Fruit fly (Drosophila melanogaster) whole organism, embryonic: Measurements from ENCODE around the gene clumsy.

Experiments
- Atf-2 ChIP-seq: fragments of 200-800 bp; sonication (Bioruptor generic); optimal IDR thresholded peaks from 2 replicates; lab custom pipeline; 2016; ENCODE audit warnings: missing biosample characterization, missing genetic modification characterization
- Atf3 ChIP-seq: fragments of 200-800 bp; sonication (Bioruptor generic); optimal IDR thresholded peaks from 3 replicates; lab custom pipeline; 2016; ENCODE audit warnings: missing biosample characterization, missing genetic modification characterization
- Awh ChIP-seq: fragments of 200-800 bp; sonication (Bioruptor generic); IDR thresholded peaks from 2 replicates; pipeline ENCODE4, ENCODE4 v1.3.6; 2022; ENCODE audit warnings: missing biosample characterization, missing genetic modification characterization
- Bdp1 ChIP-seq: fragments of 200-800 bp; sonication (Bioruptor generic); optimal IDR thresholded peaks from 3 replicates; lab custom pipeline; 2016; ENCODE audit warnings: missing biosample characterization, missing genetic modification characterization
- Bteb2 ChIP-seq: fragments of 200-800 bp; sonication (Bioruptor generic); optimal IDR thresholded peaks from 2 replicates; lab custom pipeline; 2016; ENCODE audit warnings: missing biosample characterization, missing genetic modification characterization
- CG10543 ChIP-seq: fragments of 200-800 bp; sonication (Bioruptor generic); optimal IDR thresholded peaks from 3 replicates; lab custom pipeline; 2017; ENCODE audit warnings: missing biosample characterization, mild to moderate bottlenecking, missing genetic modification characterization, moderate library complexity
- CG11093 ChIP-seq: fragments of 200-800 bp; sonication (Bioruptor generic); IDR thresholded peaks from 3 replicates; pipeline ENCODE4 v1.3.6; 2022; ENCODE audit warnings: missing biosample characterization, missing genetic modification characterization
- CG15011 ChIP-seq: fragments of 200-800 bp; sonication (Bioruptor generic); optimal IDR thresholded peaks from 3 replicates; lab custom pipeline; 2018; ENCODE audit warnings: missing biosample characterization, mild to moderate bottlenecking, missing genetic modification characterization
- CG1647 ChIP-seq: fragments of 200-800 bp; sonication (Bioruptor generic); optimal IDR thresholded peaks from 3 replicates; lab custom pipeline; 2016; ENCODE audit warnings: missing biosample characterization, missing genetic modification characterization
- CG16813 ChIP-seq: fragments of 200-800 bp; sonication (Bioruptor generic); IDR thresholded peaks from 3 replicates; pipeline ENCODE4 v1.3.6; 2022; ENCODE audit warnings: missing biosample characterization, missing genetic modification characterization; ENCODE audit not compliant: partially characterized antibody
- CG16863 ChIP-seq: fragments of 200-800 bp; sonication (Bioruptor generic); optimal IDR thresholded peaks from 3 replicates; lab custom pipeline; 2016; ENCODE audit warnings: missing biosample characterization, missing genetic modification characterization
- CG17328 ChIP-seq: fragments of 200-800 bp; sonication (Bioruptor generic); IDR thresholded peaks from 2 replicates; pipeline ENCODE4 v1.3.6; 2022; ENCODE audit warnings: missing biosample characterization, missing genetic modification characterization
- CG17361 ChIP-seq: fragments of 200-800 bp; sonication (Bioruptor generic); IDR thresholded peaks from 3 replicates; pipeline ENCODE4 v1.3.6; 2022; ENCODE audit warnings: missing biosample characterization, missing genetic modification characterization
- CG17385 ChIP-seq: fragments of 200-800 bp; sonication (Bioruptor generic); optimal IDR thresholded peaks from 3 replicates; lab custom pipeline; 2018; ENCODE audit warnings: missing biosample characterization, mild to moderate bottlenecking, missing genetic modification characterization
- CG31441 ChIP-seq: fragments of 200-800 bp; sonication (Bioruptor generic); IDR thresholded peaks from 2 replicates; pipeline ENCODE4 v1.3.6; 2022; ENCODE audit warnings: missing biosample characterization, missing genetic modification characterization
- CG3407 ChIP-seq: fragments of 200-800 bp; sonication (Bioruptor generic); optimal IDR thresholded peaks from 2 replicates; lab custom pipeline; 2018; ENCODE audit warnings: missing biosample characterization, mild to moderate bottlenecking, missing genetic modification characterization
- CG4730 ChIP-seq: fragments of 200-800 bp; sonication (Bioruptor generic); IDR thresholded peaks from 2 replicates; pipeline ENCODE4 v1.3.6; 2022; ENCODE audit warnings: missing biosample characterization, missing genetic modification characterization
- CG5180 ChIP-seq: fragments of 200-800 bp; sonication (Bioruptor generic); optimal IDR thresholded peaks from 3 replicates; lab custom pipeline; 2017; ENCODE audit warnings: missing biosample characterization, missing genetic modification characterization, mild to moderate bottlenecking, moderate library complexity, missing genetic modification reagents
- CG7271 ChIP-seq: fragments of 200-800 bp; sonication (Bioruptor generic); optimal IDR thresholded peaks from 2 replicates; lab custom pipeline; 2018; ENCODE audit warnings: missing biosample characterization, mild to moderate bottlenecking, missing genetic modification characterization, moderate library complexity
- CG9797 ChIP-seq: fragments of 200-800 bp; sonication (Bioruptor generic); optimal IDR thresholded peaks from 3 replicates; lab custom pipeline; 2018; ENCODE audit warnings: missing biosample characterization, mild to moderate bottlenecking, missing genetic modification characterization
- CHES-1-like ChIP-seq: fragments of 200-800 bp; sonication (Bioruptor generic); optimal IDR thresholded peaks from 2 replicates; lab custom pipeline; 2016; ENCODE audit warnings: missing biosample characterization, missing genetic modification characterization
- E2f1 ChIP-seq: fragments of 200-800 bp; sonication (Bioruptor generic); IDR thresholded peaks from 2 replicates; pipeline ENCODE4 v1.3.6; 2022; ENCODE audit warnings: missing biosample characterization, missing genetic modification characterization
- Eip74EF ChIP-seq, 2 experiments: fragments of 200-800 bp in 1 of 2; fragments of >200 bp in 1 of 2; sonication (Bioruptor generic) in 1 of 2; optimal IDR thresholded peaks; 2 replicates each; lab custom pipeline; 2017 to 2019; ENCODE audit warnings: missing biosample characterization in 2 of 2, missing genetic modification characterization in 2 of 2, mild to moderate bottlenecking in 1 of 2, moderate library complexity in 1 of 2
- Jarid2 ChIP-seq: fragments of 200-800 bp; sonication (Bioruptor generic); optimal IDR thresholded peaks from 3 replicates; lab custom pipeline; 2017; ENCODE audit warnings: mild to moderate bottlenecking, missing biosample characterization, missing genetic modification reagents, missing genetic modification characterization
- MBD-R2 ChIP-seq: fragments of 200-800 bp; sonication (Bioruptor generic); IDR thresholded peaks from 2 replicates; pipeline ENCODE4 v1.3.6; 2022; ENCODE audit warnings: missing biosample characterization, missing genetic modification characterization
- MESR4 ChIP-seq: fragments of 200-800 bp; sonication (Bioruptor generic); optimal IDR thresholded peaks from 2 replicates; lab custom pipeline; 2018; ENCODE audit warnings: missing biosample characterization, mild to moderate bottlenecking, missing genetic modification characterization, moderate library complexity
- Mad ChIP-seq: fragments of 200-800 bp; sonication (Bioruptor generic); optimal IDR thresholded peaks from 2 replicates; lab custom pipeline; 2016; ENCODE audit warnings: missing biosample characterization, missing genetic modification characterization
- Med ChIP-seq: fragments of 200-800 bp; sonication (Bioruptor generic); peaks from one replicate; lab custom pipeline; 2016; ENCODE audit warnings: missing biosample characterization, missing genetic modification characterization, mild to moderate bottlenecking, inconsistent platforms, moderate library complexity
- NK7.1 ChIP-seq: fragments of 200-800 bp; sonication (Bioruptor generic); optimal IDR thresholded peaks from 3 replicates; lab custom pipeline; 2016; ENCODE audit warnings: missing biosample characterization, missing genetic modification characterization
- Ptx1 ChIP-seq: fragments of 200-800 bp; sonication (Bioruptor generic); IDR thresholded peaks from 2 replicates; pipeline ENCODE4 v1.3.6; 2022; ENCODE audit warnings: missing biosample characterization, missing genetic modification characterization
- aop ChIP-seq: fragments of 200-800 bp; sonication (Bioruptor generic); IDR thresholded peaks from 2 replicates; pipeline ENCODE4 v1.3.6; 2022; ENCODE audit warnings: missing biosample characterization, missing genetic modification characterization
- caup ChIP-seq: fragments of 200-800 bp; sonication (Bioruptor generic); optimal IDR thresholded peaks from 3 replicates; lab custom pipeline; 2017; ENCODE audit warnings: missing biosample characterization, mild to moderate bottlenecking, missing genetic modification characterization, moderate library complexity; ENCODE audit not compliant: severe bottlenecking
- chm ChIP-seq: fragments of 200-800 bp; sonication (Bioruptor generic); IDR thresholded peaks from 2 replicates; pipeline ENCODE4 v1.3.6; 2022; ENCODE audit warnings: missing biosample characterization, missing genetic modification characterization
- cwo ChIP-seq: fragments of 200-800 bp; sonication (Bioruptor generic); optimal IDR thresholded peaks from 3 replicates; lab custom pipeline; 2017; ENCODE audit warnings: missing biosample characterization, missing genetic modification characterization, mild to moderate bottlenecking, moderate library complexity, missing genetic modification reagents
- dati ChIP-seq: fragments of 200-800 bp; sonication (Bioruptor generic); IDR thresholded peaks from 2 replicates; pipeline ENCODE4 v1.3.6; 2022; ENCODE audit warnings: missing biosample characterization, missing genetic modification characterization
- gt ChIP-seq: fragments of 200-800 bp; sonication (Bioruptor generic); IDR thresholded peaks from 2 replicates; pipeline ENCODE4 v1.3.6; 2022; ENCODE audit warnings: missing biosample characterization, missing genetic modification characterization
- hb ChIP-seq: fragments of 200-800 bp; sonication (Bioruptor generic); IDR thresholded peaks from 3 replicates; pipeline ENCODE4 v1.3.6; 2022; ENCODE audit warnings: missing biosample characterization, missing genetic modification characterization; ENCODE audit not compliant: partially characterized antibody
- lov ChIP-seq, 2 experiments: fragments of 200-800 bp in 1 of 2; fragments of >200 bp in 1 of 2; sonication (Bioruptor generic) in 1 of 2; IDR thresholded peaks in 1 of 2; optimal IDR thresholded peaks in 1 of 2; 2 replicates in 1 of 2; 3 replicates in 1 of 2; pipeline versions ENCODE4 v1.3.6 to Lab custom; 2017 to 2022; ENCODE audit warnings: missing biosample characterization in 1 of 2, missing genetic modification characterization in 1 of 2
- nau ChIP-seq: fragments of 200-800 bp; sonication (Bioruptor generic); optimal IDR thresholded peaks from 3 replicates; lab custom pipeline; 2017; ENCODE audit warnings: missing biosample characterization, mild to moderate bottlenecking, missing genetic modification characterization, missing genetic modification reagents
- nerfin-2 ChIP-seq: fragments of 200-800 bp; sonication (Bioruptor generic); IDR thresholded peaks from 2 replicates; pipeline ENCODE4 v1.3.6; 2022; ENCODE audit warnings: missing biosample characterization, missing genetic modification characterization; ENCODE audit not compliant: partially characterized antibody
- onecut ChIP-seq: fragments of 200-800 bp; sonication (Bioruptor generic); IDR thresholded peaks from 2 replicates; pipeline ENCODE4 v1.3.6; 2022; ENCODE audit warnings: missing biosample characterization, missing genetic modification characterization
- pita ChIP-seq: fragments of 200-800 bp; sonication (Bioruptor generic); optimal IDR thresholded peaks from 2 replicates; lab custom pipeline; 2017; ENCODE audit warnings: missing biosample characterization, mild to moderate bottlenecking, missing genetic modification characterization
- sens-2 ChIP-seq: fragments of 200-800 bp; sonication (Bioruptor generic); IDR thresholded peaks from 2 replicates; pipeline ENCODE4 v1.3.6; 2022; ENCODE audit warnings: missing biosample characterization, missing genetic modification characterization
- sim ChIP-seq: fragments of 200-800 bp; sonication (Bioruptor generic); IDR thresholded peaks from 2 replicates; pipeline ENCODE4 v1.3.6; 2022; ENCODE audit warnings: missing biosample characterization, missing genetic modification characterization
- slbo ChIP-seq: fragments of 200-800 bp; sonication (Bioruptor generic); IDR thresholded peaks from 2 replicates; pipeline ENCODE4 v1.3.6; 2022; ENCODE audit warnings: missing biosample characterization, missing genetic modification characterization
- stc ChIP-seq: fragments of 200-800 bp; sonication (Bioruptor generic); IDR thresholded peaks from 2 replicates; pipeline ENCODE4 v1.3.6; 2022; ENCODE audit warnings: missing biosample characterization, missing genetic modification characterization
- trem ChIP-seq: fragments of 200-800 bp; optimal IDR thresholded peaks from 3 replicates; lab custom pipeline; 2019; ENCODE audit warnings: missing biosample characterization, mild to moderate bottlenecking, missing genetic modification characterization, moderate library complexity

clumsy gene

DNA sequence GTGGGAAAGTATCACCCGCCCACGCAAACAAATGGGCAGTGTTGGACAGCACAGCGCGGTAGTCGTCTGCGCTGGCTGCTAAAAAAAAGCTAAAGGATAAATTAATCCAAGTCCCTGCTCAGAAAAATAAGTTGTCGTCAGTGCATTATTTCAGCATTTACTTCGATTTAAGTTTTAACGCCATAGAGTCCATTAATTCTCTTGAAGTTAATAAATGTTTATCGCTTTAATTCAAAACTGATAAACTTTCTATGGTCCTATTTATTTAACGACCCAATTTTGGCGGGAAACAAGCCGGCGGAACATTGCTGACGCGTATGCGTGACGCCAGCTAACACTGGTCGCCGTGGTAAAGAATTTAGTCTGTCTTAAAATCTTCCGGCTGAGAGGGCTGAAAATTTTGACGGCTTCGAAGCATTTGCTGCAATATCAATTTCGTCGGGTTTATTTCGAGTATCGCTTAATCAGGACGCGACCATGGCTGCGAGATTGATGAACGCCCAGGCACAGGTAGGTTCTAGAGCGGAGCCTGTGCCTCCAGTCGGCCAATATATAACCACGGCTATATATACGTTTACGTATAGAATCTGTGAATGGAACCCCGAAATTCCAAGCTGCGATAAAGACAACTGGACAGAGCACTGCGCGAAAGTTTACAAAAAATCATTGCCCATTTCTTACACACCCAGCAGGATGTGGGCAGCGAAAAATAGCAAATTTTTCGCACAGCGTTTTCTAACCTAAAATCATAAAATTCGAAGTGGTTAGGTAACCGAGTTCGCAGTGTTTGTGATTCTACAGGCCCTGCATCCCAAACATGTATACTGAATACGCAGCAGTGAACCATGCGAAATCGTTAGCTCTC lies 37.8 kb upstream of the clumsy start, which contains the start of the genes mAcon1, CG43345 and CG43346 (continued):
- TF ChIP-seq CG17385 = peak; percentile 75
- TF ChIP-seq CG1647 (GFP tag; lab: Kevin White, UChicago) = peak; percentile 70
- TF ChIP-seq CG16863 = peak; percentile 81
- TF ChIP-seq Awh (GFP tag; lab: Robert Waterston, UW) = no peak
- peak; percentile 78 for TF ChIP-seq Ptx1 (GFP tag; lab: Robert Waterston, UW)
- TF ChIP-seq NK7.1 (GFP tag; lab: Kevin White, UChicago) = peak; percentile 81
- TF ChIP-seq Bdp1 (GFP tag; lab: Kevin White, UChicago) = peak; percentile 86
- no peak for TF ChIP-seq sim (GFP tag; lab: Robert Waterston, UW)
- TF ChIP-seq caup (GFP tag; lab: Kevin White, UChicago) = no peak
- peak; percentile 87 for TF ChIP-seq CHES-1-like
- TF ChIP-seq CG11093 = 0 out of 3 replicates have a peak, but pooled peaks have one; percentile 43
- peak; percentile 8 for TF ChIP-seq CG7271 (tag; lab: Kevin White, UChicago)
- TF ChIP-seq Med (GFP tag; lab: Kevin White, UChicago) = peak; percentile 98
- TF ChIP-seq Jarid2 (GFP tag; lab: Kevin White, UChicago) = no peak
- TF ChIP-seq CG15011 = no peak
- peak; percentile 68 for TF ChIP-seq cwo (GFP tag; lab: Kevin White, UChicago)
- no peak for TF ChIP-seq pita
- 0 out of 2 replicates have a peak, but pooled peaks have one; percentile 45 for TF ChIP-seq CG17328 (GFP tag; lab: Robert Waterston, UW)
- peak; percentile 74 for TF ChIP-seq Bteb2 (GFP tag; lab: Kevin White, UChicago)
- TF ChIP-seq CG17361 (GFP tag; lab: Robert Waterston, UW) = no peak; the same call in 2 of the 3 replicates
- TF ChIP-seq trem = peak; percentile 79
- TF ChIP-seq CG31441 (GFP tag; lab: Robert Waterston, UW) = no peak; the same call in 1 of the 2 replicates
- TF ChIP-seq Eip74EF (GFP tag; optimal IDR thresholded peaks at IDR 0.05; lab: Kevin White, UChicago) = no peak
- TF ChIP-seq gt (GFP tag; lab: Robert Waterston, UW) = no peak
- peak; percentile 27 for TF ChIP-seq MESR4 (GFP tag; lab: Kevin White, UChicago)
- peak; percentile 92 for TF ChIP-seq CG10543
- TF ChIP-seq hb = no peak
- peak; percentile 61 for TF ChIP-seq CG9797
- TF ChIP-seq slbo (GFP tag; lab: Robert Waterston, UW) = peak; percentile 83
- no peak; the same call in none of the 2 replicates for TF ChIP-seq onecut (GFP tag; lab: Robert Waterston, UW)
- TF ChIP-seq MBD-R2 (GFP tag; lab: Robert Waterston, UW) = peak; percentile 76
- no peak for TF ChIP-seq nau (GFP tag; lab: Kevin White, UChicago)
- TF ChIP-seq sens-2 (GFP tag; lab: Robert Waterston, UW) = no peak
- TF ChIP-seq dati (GFP tag; lab: Robert Waterston, UW) = no peak
- TF ChIP-seq nerfin-2 = no peak
- TF ChIP-seq lov (optimal IDR thresholded peaks at IDR 0.05; lab: Kevin White, UChicago) = no peak
- no peak for TF ChIP-seq lov (GFP tag; IDR thresholded peaks at IDR 0.05; lab: Robert Waterston, UW)
- TF ChIP-seq stc (GFP tag; lab: Robert Waterston, UW) = no peak
- TF ChIP-seq Mad (GFP tag; lab: Kevin White, UChicago) = peak; percentile 88
- peak; percentile 6; the same call in 1 of the 2 replicates for TF ChIP-seq chm
- TF ChIP-seq CG16813 (GFP tag; lab: Robert Waterston, UW) = no peak; the same call in 2 of the 3 replicates
- peak; percentile 84 for TF ChIP-seq Atf-2 (GFP tag; lab: Kevin White, UChicago)
- no peak for TF ChIP-seq CG5180 (GFP tag; lab: Kevin White, UChicago)
- peak; percentile 35; the same call in 1 of the 2 replicates for TF ChIP-seq CG4730 (GFP tag; lab: Robert Waterston, UW)
- TF ChIP-seq aop = no peak
- peak; percentile 79 for TF ChIP-seq Atf3 (GFP tag; lab: Kevin White, UChicago)
- TF ChIP-seq E2f1 (GFP tag; lab: Robert Waterston, UW) = no peak; the same call in 1 of the 2 replicates
- no peak for TF ChIP-seq CG3407
